Fruit fly (Drosophila melanogaster) whole organism, wandering third instar larva: ENCODE results near the gene TkR99D.
"Not testable (repeated sequence)": the region's sequence is repeated elsewhere in the genome, so short reads cannot be mapped to it uniquely, and the experiment has no call there.

Experiments
- Abd-B ChIP-seq: fragments of >200 bp; optimal IDR thresholded peaks from 2 replicates; lab custom pipeline; 2017; ENCODE audit warnings: missing biosample characterization, missing genetic modification characterization
- CG32264 ChIP-seq: fragments of 200-800 bp; sonication (Bioruptor generic); optimal IDR thresholded peaks from 2 replicates; lab custom pipeline; 2016; ENCODE audit warnings: missing biosample characterization, missing genetic modification characterization
- CG9705 ChIP-seq: fragments of 200-800 bp; sonication (Bioruptor generic); optimal IDR thresholded peaks from 2 replicates; lab custom pipeline; 2018; ENCODE audit warnings: missing biosample characterization, mild to moderate bottlenecking, missing genetic modification characterization
- CrebA ChIP-seq: fragments of 200-800 bp; sonication (Bioruptor generic); optimal IDR thresholded peaks from 2 replicates; lab custom pipeline; 2016; ENCODE audit warnings: missing biosample characterization, mild to moderate bottlenecking, missing genetic modification characterization, borderline replicate concordance
- Dif ChIP-seq: fragments of 200-275, 200-300 bp; sonication (Bioruptor generic); optimal IDR thresholded peaks from 2 replicates; lab custom pipeline; 2018; ENCODE audit warnings: missing biosample characterization, missing genetic modification characterization; ENCODE audit not compliant: partially characterized antibody
- GATAd ChIP-seq: sonication (Bioruptor generic); optimal IDR thresholded peaks from 2 replicates; lab custom pipeline; 2016; ENCODE audit warnings: missing biosample characterization, missing genetic modification characterization
- HLH106 ChIP-seq: fragments of 200-800 bp; optimal IDR thresholded peaks from 3 replicates; lab custom pipeline; 2019; ENCODE audit warnings: missing biosample characterization, mild to moderate bottlenecking, missing genetic modification characterization, moderate library complexity
- Hnf4 ChIP-seq: fragments of 200-800 bp; sonication (Bioruptor generic); optimal IDR thresholded peaks from 2 replicates; lab custom pipeline; 2016; ENCODE audit warnings: missing biosample characterization, mild to moderate bottlenecking, missing genetic modification characterization
- Hr78 ChIP-seq: fragments of >200 bp; optimal IDR thresholded peaks from 2 replicates; lab custom pipeline; 2017; ENCODE audit warnings: missing biosample characterization, missing genetic modification characterization
- Hr83 ChIP-seq: fragments of 200-300 bp; sonication (Bioruptor generic); optimal IDR thresholded peaks from 2 replicates; lab custom pipeline; 2016; ENCODE audit warnings: missing biosample characterization, mild to moderate bottlenecking, missing genetic modification characterization, moderate library complexity; ENCODE audit not compliant: poor library complexity, severe bottlenecking
- Jra ChIP-seq: sonication (Bioruptor generic); optimal IDR thresholded peaks from 2 replicates; lab custom pipeline; 2016; ENCODE audit warnings: missing biosample characterization, missing genetic modification characterization
- Mio ChIP-seq: sonication (Bioruptor generic); optimal IDR thresholded peaks from 2 replicates; lab custom pipeline; 2016; ENCODE audit warnings: missing biosample characterization, missing genetic modification characterization
- Myc ChIP-seq: fragments of >200 bp; optimal IDR thresholded peaks from 2 replicates; lab custom pipeline; 2017
- N ChIP-seq: fragments of >200 bp; optimal IDR thresholded peaks from 2 replicates; lab custom pipeline; 2018; ENCODE audit warnings: missing biosample characterization, missing external identifiers, missing genetic modification characterization
- OdsH ChIP-seq: fragments of 200-800 bp; sonication (Bioruptor generic); optimal IDR thresholded peaks from 2 replicates; lab custom pipeline; 2016; ENCODE audit warnings: missing biosample characterization, mild to moderate bottlenecking, missing genetic modification characterization
- Rel ChIP-seq, 2 experiments: fragments of 200-800 bp; sonication (Bioruptor generic) in 1 of 2; optimal IDR thresholded peaks; 2 replicates in 1 of 2; 3 replicates in 1 of 2; lab custom pipeline; 2016 to 2019; ENCODE audit warnings: mild to moderate bottlenecking in 2 of 2, missing biosample characterization in 2 of 2, missing genetic modification characterization in 2 of 2, moderate library complexity in 1 of 2
- Sp1 ChIP-seq: fragments of 200-800 bp; sonication (Bioruptor generic); optimal IDR thresholded peaks from 3 replicates; lab custom pipeline; 2019; ENCODE audit warnings: missing biosample characterization, mild to moderate bottlenecking, missing genetic modification characterization, moderate library complexity
- Vsx2 ChIP-seq: fragments of 200-300, 225-300 bp; sonication (Bioruptor generic); optimal IDR thresholded peaks from 2 replicates; lab custom pipeline; 2018; ENCODE audit warnings: missing biosample characterization, missing genetic modification characterization; ENCODE audit not compliant: partially characterized antibody
- br ChIP-seq: fragments of 200-800 bp; sonication (Bioruptor generic); optimal IDR thresholded peaks from 2 replicates; lab custom pipeline; 2016; ENCODE audit warnings: missing biosample characterization, missing genetic modification characterization
- brk ChIP-seq: fragments of 200-800 bp; sonication (Bioruptor generic); optimal IDR thresholded peaks from 2 replicates; lab custom pipeline; 2016; ENCODE audit warnings: missing biosample characterization, mild to moderate bottlenecking, missing genetic modification characterization
- dmrt93B ChIP-seq: fragments of 200-800 bp; sonication (Bioruptor generic); optimal IDR thresholded peaks from 2 replicates; lab custom pipeline; 2018; ENCODE audit warnings: missing biosample characterization, mild to moderate bottlenecking, missing genetic modification characterization
- dsf ChIP-seq: sonication (Bioruptor generic); optimal IDR thresholded peaks from 2 replicates; lab custom pipeline; 2016; ENCODE audit warnings: missing biosample characterization, missing genetic modification characterization, borderline replicate concordance
- ey ChIP-seq: fragments of 200-800 bp; sonication (Bioruptor generic); optimal IDR thresholded peaks from 2 replicates; lab custom pipeline; 2016; ENCODE audit warnings: missing biosample characterization, missing genetic modification characterization
- foxo ChIP-seq, 2 experiments: fragments of 200-800 bp; sonication (Bioruptor generic); optimal IDR thresholded peaks; 2 replicates in 1 of 2; 3 replicates in 1 of 2; lab custom pipeline; 2016 to 2017; ENCODE audit warnings: missing biosample characterization in 2 of 2, missing genetic modification characterization in 2 of 2
- fru ChIP-seq: fragments of 200-800 bp; sonication (Bioruptor generic); optimal IDR thresholded peaks from 3 replicates; lab custom pipeline; 2016; ENCODE audit warnings: missing biosample characterization, mild to moderate bottlenecking, missing genetic modification characterization
- jim ChIP-seq: fragments of 175-275, 200-325 bp; sonication (Bioruptor generic); optimal IDR thresholded peaks from 2 replicates; lab custom pipeline; 2016; ENCODE audit warnings: missing biosample characterization, mild to moderate bottlenecking, missing genetic modification characterization
- lola ChIP-seq: fragments of >200 bp; optimal IDR thresholded peaks from 2 replicates; lab custom pipeline; 2017; ENCODE audit warnings: missing biosample characterization, missing genetic modification characterization
- pan ChIP-seq: fragments of >200 bp; optimal IDR thresholded peaks from 2 replicates; lab custom pipeline; 2017
- psq ChIP-seq: fragments of 200-800 bp; sonication (Bioruptor generic); optimal IDR thresholded peaks from 3 replicates; lab custom pipeline; 2017; ENCODE audit warnings: missing biosample characterization, mild to moderate bottlenecking, missing genetic modification characterization, moderate library complexity
- rgr ChIP-seq: fragments of 200-800 bp; sonication (Bioruptor generic); optimal IDR thresholded peaks from 3 replicates; lab custom pipeline; 2016; ENCODE audit warnings: missing biosample characterization, mild to moderate bottlenecking, missing genetic modification characterization
- sage ChIP-seq: fragments of 200-800 bp; sonication (Bioruptor generic); optimal IDR thresholded peaks from 2 replicates; lab custom pipeline; 2016; ENCODE audit warnings: missing biosample characterization, mild to moderate bottlenecking, missing genetic modification characterization
- sv ChIP-seq: fragments of 200-800 bp; sonication (Bioruptor generic); optimal IDR thresholded peaks from 3 replicates; lab custom pipeline; 2016; ENCODE audit warnings: missing biosample characterization, missing genetic modification characterization
- tai ChIP-seq: sonication (Bioruptor generic); optimal IDR thresholded peaks from 2 replicates; lab custom pipeline; 2016; ENCODE audit warnings: missing biosample characterization, missing genetic modification characterization

The TkR99D gene

dm6 chr3R:29924515-29924914, 44.7 kb downstream of the TkR99D start, which contains the start of gene Jon99Cii:
TSS of gene Jon99Cii (minus strand) at chr3R:29924615.
- not testable (repeated sequence) for TF ChIP-seq Hnf4 (GFP tag; lab: Kevin White, UChicago); psq; OdsH (GFP tag; lab: Kevin White, UChicago)
- TF ChIP-seq, all 38 proteins: peak for 0; not testable (repeated sequence) for 38

dm6 chr3R:29921916-29922315, 47.3 kb downstream of the TkR99D start, which contains the start of gene Jon99Ciii:
TSS of gene Jon99Ciii (plus strand) at chr3R:29922216.
- not testable (repeated sequence) for TF ChIP-seq GATAd; Mio (GFP tag; lab: Kevin White, UChicago); jim (GFP tag; lab: Kevin White, UChicago)

dm6 chr3R:29920189-29920588, 49.1 kb downstream of the TkR99D start, which contains the start of gene trp:
TSS of gene trp (minus strand) at chr3R:29920289.
- no peak for TF ChIP-seq Abd-B
- TF ChIP-seq jim (GFP tag; lab: Kevin White, UChicago), result no peak
- no peak for TF ChIP-seq foxo (GFP tag; optimal IDR thresholded peaks at IDR 0.05; lab: Kevin White, UChicago)
- TF ChIP-seq psq, result no peak
- TF ChIP-seq Rel (GFP tag; optimal IDR thresholded peaks at IDR 0.05; lab: Kevin White, UChicago), result no peak
- no peak for TF ChIP-seq Rel (tag; optimal IDR thresholded peaks at IDR 0.05; lab: Kevin White, UChicago)
- no peak for TF ChIP-seq Sp1 (GFP tag; lab: Kevin White, UChicago)
- TF ChIP-seq Hr78 (GFP tag; lab: Kevin White, UChicago), result no peak

- no peak for TF ChIP-seq HLH106
- no peak for TF ChIP-seq sv (GFP tag; lab: Kevin White, UChicago)
- TF ChIP-seq CrebA (GFP tag; lab: Kevin White, UChicago), result no peak
- TF ChIP-seq Myc (lab: Kevin White, UChicago), result no peak
- TF ChIP-seq pan (lab: Kevin White, UChicago), result no peak
- TF ChIP-seq br (GFP tag; lab: Kevin White, UChicago), result no peak
- no peak for TF ChIP-seq CG32264 (GFP tag; lab: Kevin White, UChicago)
- no peak for TF ChIP-seq Jra (GFP tag; lab: Kevin White, UChicago)
- TF ChIP-seq brk (GFP tag; lab: Kevin White, UChicago), result no peak
Measured at dm6 chr3R:29914246-29914645, 55.0 kb downstream of the TkR99D start, which contains the start of gene Capa. TSS of gene Capa (minus strand) at chr3R:29914346.

dm6 chr3R:29907601-29908175, 61.6 kb downstream of the TkR99D start, which contains the start of gene CG31036:
TSS of gene CG31036 (plus strand) at chr3R:29908107.
- no peak for TF ChIP-seq N (GFP tag; lab: Kevin White, UChicago)

dm6 chr3R:29905164-29905563, 64.1 kb downstream of the TkR99D start, which contains the start of gene CG15515:
TSS of gene CG15515 (plus strand) at chr3R:29905464.
- TF ChIP-seq CG9705 (GFP tag; lab: Kevin White, UChicago), result no peak

- no peak for TF ChIP-seq br (GFP tag; lab: Kevin White, UChicago)
- TF ChIP-seq psq, result no peak
- TF ChIP-seq lola (GFP tag; lab: Kevin White, UChicago), result no peak
- peak; percentile 12 for TF ChIP-seq Vsx2 (GFP tag; lab: Kevin White, UChicago)
- TF ChIP-seq jim (GFP tag; lab: Kevin White, UChicago), result no peak
- no peak for TF ChIP-seq Rel (GFP tag; optimal IDR thresholded peaks at IDR 0.05; lab: Kevin White, UChicago)
- TF ChIP-seq Rel (tag; optimal IDR thresholded peaks at IDR 0.05; lab: Kevin White, UChicago), result no peak
- no peak for TF ChIP-seq dmrt93B (GFP tag; lab: Kevin White, UChicago)
- no peak for TF ChIP-seq Jra (GFP tag; lab: Kevin White, UChicago)
- TF ChIP-seq Hnf4 (GFP tag; lab: Kevin White, UChicago), result no peak
- no peak for TF ChIP-seq fru
- no peak for TF ChIP-seq dsf
- no peak for TF ChIP-seq Sp1 (GFP tag; lab: Kevin White, UChicago)
- TF ChIP-seq rgr, result no peak
- no peak for TF ChIP-seq HLH106
- TF ChIP-seq brk (GFP tag; lab: Kevin White, UChicago), result no peak
- TF ChIP-seq CrebA (GFP tag; lab: Kevin White, UChicago), result no peak
- no peak for TF ChIP-seq Hr78 (GFP tag; lab: Kevin White, UChicago)
- TF ChIP-seq sage (GFP tag; lab: Kevin White, UChicago), result no peak
- TF ChIP-seq CG9705 (GFP tag; lab: Kevin White, UChicago), result no peak
- no peak for TF ChIP-seq foxo (GFP tag; optimal IDR thresholded peaks at IDR 0.05; lab: Kevin White, UChicago)
- peak; percentile 44 for TF ChIP-seq Myc (lab: Kevin White, UChicago)
- no peak for TF ChIP-seq tai (GFP tag; lab: Kevin White, UChicago)
- TF ChIP-seq ey, result no peak
- TF ChIP-seq Abd-B, result no peak
- TF ChIP-seq Hr83 (GFP tag; lab: Kevin White, UChicago), result no peak
- TF ChIP-seq Dif (GFP tag; lab: Kevin White, UChicago), result peak; percentile 29
- no peak for TF ChIP-seq N (GFP tag; lab: Kevin White, UChicago)
- TF ChIP-seq GATAd, result no peak
- TF ChIP-seq OdsH (GFP tag; lab: Kevin White, UChicago), result no peak
Measured at dm6 chr3R:29903775-29904356, 65.4 kb downstream of the TkR99D start, which contains the start of gene CG15517. TSS of gene CG15517 (minus strand) at chr3R:29903825.
